Fruit fly (Drosophila melanogaster): ENCODE measurements around the gene pyd3.
A peak's percentile ranks its signal among the peaks of the same experiment; 100 is the strongest.

The pyd3 gene

dm6 chr3R:7785784-7786183 lies 35.9 kb upstream of the pyd3 start, which contains the start of gene CG18745:
Gene CG18745 (minus strand): TSS chr3R:7786119.
- TF ChIP-seq Mnt (GFP tag; optimal IDR thresholded peaks at IDR 0.05) (peak; percentile 59), cic (GFP tag; optimal IDR thresholded peaks at IDR 0.05) (peak; percentile 46), ovo (GFP tag; optimal IDR thresholded peaks at IDR 0.05) (no peak), kay (GFP tag; ENCODE audit: borderline replicate concordance) (peak; percentile 51)

- TF ChIP-seq CG1620 (GFP tag; optimal IDR thresholded peaks at IDR 0.05) (no peak), Mnt (GFP tag; optimal IDR thresholded peaks at IDR 0.05) (peak; percentile 46), kay (GFP tag; ENCODE audit: borderline replicate concordance) (peak; percentile 87), Clk (GFP tag; optimal IDR thresholded peaks at IDR 0.05) (no peak), CG7045 (GFP tag; optimal IDR thresholded peaks at IDR 0.05) (no peak), CG12768 (GFP tag; optimal IDR thresholded peaks at IDR 0.05) (peak; percentile 14), CG5204 (GFP tag; optimal IDR thresholded peaks at IDR 0.05) (no peak), CG33017 (tag; optimal IDR thresholded peaks at IDR 0.05) (no peak), toe (GFP tag; optimal IDR thresholded peaks at IDR 0.05) (no peak), tj (GFP tag; optimal IDR thresholded peaks at IDR 0.05) (no peak), CG11617 (GFP tag; optimal IDR thresholded peaks at IDR 0.05) (no peak), pad (GFP tag; optimal IDR thresholded peaks at IDR 0.05) (no peak), Crg-1 (GFP tag; optimal IDR thresholded peaks at IDR 0.05) (no peak), CG14711 (tag; optimal IDR thresholded peaks at IDR 0.05) (no peak), bab1 (GFP tag; optimal IDR thresholded peaks at IDR 0.05) (no peak), cic (GFP tag; optimal IDR thresholded peaks at IDR 0.05) (no peak), Hr96 (GFP tag; optimal IDR thresholded peaks at IDR 0.05) (no peak), CG7101 (tag; optimal IDR thresholded peaks at IDR 0.05) (no peak), ovo (GFP tag; optimal IDR thresholded peaks at IDR 0.05) (no peak), cnc (optimal IDR thresholded peaks at IDR 0.05) (no peak)
Observed at dm6 chr3R:7782933-7783686, 33.2 kb upstream of the pyd3 start, which contains the start of gene CG18747. Gene CG18747 (minus strand): TSS chr3R:7783446.

dm6 chr3R:7779620-7780019 lies 29.7 kb upstream of the pyd3 start:
- no peak for TF ChIP-seq pad (GFP tag; optimal IDR thresholded peaks at IDR 0.05)
- no peak for TF ChIP-seq toe (GFP tag; optimal IDR thresholded peaks at IDR 0.05)
- TF ChIP-seq Clk (GFP tag; optimal IDR thresholded peaks at IDR 0.05): no peak
- TF ChIP-seq CG5204 (GFP tag; optimal IDR thresholded peaks at IDR 0.05): no peak
- no peak for TF ChIP-seq tj (GFP tag; optimal IDR thresholded peaks at IDR 0.05)
- no peak for TF ChIP-seq kay (GFP tag; ENCODE audit: borderline replicate concordance)
- TF ChIP-seq CG7101 (tag; optimal IDR thresholded peaks at IDR 0.05): no peak

- no peak for TF ChIP-seq kay (GFP tag; ENCODE audit: borderline replicate concordance)
- no peak for TF ChIP-seq toe (GFP tag; optimal IDR thresholded peaks at IDR 0.05)
- TF ChIP-seq CG7045 (GFP tag; optimal IDR thresholded peaks at IDR 0.05): no peak
- no peak for TF ChIP-seq cic (GFP tag; optimal IDR thresholded peaks at IDR 0.05)
- no peak for TF ChIP-seq CG33017 (tag; optimal IDR thresholded peaks at IDR 0.05)
- no peak for TF ChIP-seq CG7101 (tag; optimal IDR thresholded peaks at IDR 0.05)
- TF ChIP-seq Mnt (GFP tag; optimal IDR thresholded peaks at IDR 0.05): no peak
Observed at dm6 chr3R:7771656-7772055, 21.8 kb upstream of the pyd3 start, which contains the start of gene CG11286. Gene CG11286 (minus strand): TSS chr3R:7771756.

DNA sequence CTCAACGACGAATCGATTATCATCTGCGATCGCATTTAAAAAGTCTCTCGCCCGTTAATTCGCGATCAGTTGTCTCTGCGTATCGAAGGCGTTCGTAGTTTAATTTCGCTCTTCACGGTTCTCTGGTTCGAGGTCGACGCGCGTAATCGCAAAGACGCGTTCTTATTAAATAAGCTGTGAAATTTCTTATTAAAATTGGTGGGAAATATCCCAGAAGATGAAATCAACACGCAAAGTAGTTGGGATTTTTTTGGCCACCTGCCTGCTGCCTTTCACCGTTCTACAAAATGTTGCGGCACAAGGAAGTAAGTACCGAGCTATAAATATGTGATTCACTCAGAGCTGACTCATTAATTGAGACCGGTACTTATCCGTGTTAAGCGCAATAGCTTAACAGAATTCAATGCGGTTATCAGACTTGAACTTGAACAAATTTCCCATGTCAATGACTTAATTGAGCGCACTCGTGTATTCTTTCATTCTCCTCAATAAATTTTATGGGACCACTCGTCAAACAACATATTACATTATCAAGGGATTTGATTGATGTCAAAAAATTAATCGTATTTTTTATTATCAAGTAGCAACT lies 11.2 kb upstream of the pyd3 start:
- TF ChIP-seq CG33017 (tag; optimal IDR thresholded peaks at IDR 0.05): no peak
- TF ChIP-seq Clk (GFP tag; optimal IDR thresholded peaks at IDR 0.05): no peak
- TF ChIP-seq CG7101 (tag; optimal IDR thresholded peaks at IDR 0.05): no peak
- TF ChIP-seq CG5204 (GFP tag; optimal IDR thresholded peaks at IDR 0.05): no peak
- TF ChIP-seq CG12768 (GFP tag; optimal IDR thresholded peaks at IDR 0.05): no peak
- TF ChIP-seq cnc (optimal IDR thresholded peaks at IDR 0.05): no peak

dm6 chr3R:7759486-7759885 lies 9.6 kb upstream of the pyd3 start, which contains the start of gene Sp7:
Gene Sp7 (plus strand): TSS chr3R:7759786.
- no peak for TF ChIP-seq cic (GFP tag; optimal IDR thresholded peaks at IDR 0.05)
- no peak for TF ChIP-seq CG7045 (GFP tag; optimal IDR thresholded peaks at IDR 0.05)
- no peak for TF ChIP-seq tj (GFP tag; optimal IDR thresholded peaks at IDR 0.05)
- no peak for TF ChIP-seq CG33017 (tag; optimal IDR thresholded peaks at IDR 0.05)
- TF ChIP-seq CG12768 (GFP tag; optimal IDR thresholded peaks at IDR 0.05): no peak
- no peak for TF ChIP-seq kay (GFP tag; ENCODE audit: borderline replicate concordance)
- no peak for TF ChIP-seq Clk (GFP tag; optimal IDR thresholded peaks at IDR 0.05)
- no peak for TF ChIP-seq toe (GFP tag; optimal IDR thresholded peaks at IDR 0.05)
- no peak for TF ChIP-seq CG1620 (GFP tag; optimal IDR thresholded peaks at IDR 0.05)
- no peak for TF ChIP-seq Mnt (GFP tag; optimal IDR thresholded peaks at IDR 0.05)
- no peak for TF ChIP-seq Crg-1 (GFP tag; optimal IDR thresholded peaks at IDR 0.05)

DNA sequence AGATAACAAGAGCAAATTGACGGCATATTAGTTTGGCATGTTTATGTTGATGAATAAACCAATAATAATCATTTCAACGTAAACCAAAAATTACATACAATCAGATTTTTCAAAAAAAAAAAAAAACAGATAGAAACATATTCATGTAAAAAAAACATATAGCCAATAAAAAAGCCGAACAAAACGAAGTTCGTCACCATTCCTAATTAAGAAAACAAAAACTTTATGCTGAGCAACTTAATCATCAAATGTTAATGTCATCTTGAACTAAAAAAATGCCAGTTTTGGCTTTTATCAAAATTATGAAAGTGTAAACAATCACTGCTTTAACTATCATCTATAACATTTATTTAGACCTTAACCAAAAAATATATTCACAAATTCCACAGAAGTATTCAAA lies 7.9 kb upstream of the pyd3 start, which contains the start of gene CG10919:
CG10919 (plus strand) TSS at position 301 of the 400 bp plus-strand sequence.
- no peak for TF ChIP-seq kay (GFP tag; ENCODE audit: borderline replicate concordance)
- TF ChIP-seq ovo (GFP tag; optimal IDR thresholded peaks at IDR 0.05): no peak
- no peak for TF ChIP-seq cnc (optimal IDR thresholded peaks at IDR 0.05)
- no peak for TF ChIP-seq CG5204 (GFP tag; optimal IDR thresholded peaks at IDR 0.05)
- TF ChIP-seq Crg-1 (GFP tag; optimal IDR thresholded peaks at IDR 0.05): no peak
- no peak for TF ChIP-seq Clk (GFP tag; optimal IDR thresholded peaks at IDR 0.05)
- no peak for TF ChIP-seq Mnt (GFP tag; optimal IDR thresholded peaks at IDR 0.05)
- no peak for TF ChIP-seq CG33017 (tag; optimal IDR thresholded peaks at IDR 0.05)
- no peak for TF ChIP-seq CG7045 (GFP tag; optimal IDR thresholded peaks at IDR 0.05)
- TF ChIP-seq cic (GFP tag; optimal IDR thresholded peaks at IDR 0.05): no peak
- no peak for TF ChIP-seq pad (GFP tag; optimal IDR thresholded peaks at IDR 0.05)
- no peak for TF ChIP-seq CG7101 (tag; optimal IDR thresholded peaks at IDR 0.05)
- no peak for TF ChIP-seq CG12768 (GFP tag; optimal IDR thresholded peaks at IDR 0.05)
- no peak for TF ChIP-seq Hr96 (GFP tag; optimal IDR thresholded peaks at IDR 0.05)
- no peak for TF ChIP-seq CG14711 (tag; optimal IDR thresholded peaks at IDR 0.05)
- no peak for TF ChIP-seq bab1 (GFP tag; optimal IDR thresholded peaks at IDR 0.05)
- no peak for TF ChIP-seq CG1620 (GFP tag; optimal IDR thresholded peaks at IDR 0.05)

Measured in whole organism, adult.